Worm (Caenorhabditis elegans) whole organism, L2 larva: ENCODE results near the gene nlp-5.

Experiments
- ama-1 ChIP-seq: fragments of 150-350 bp; optimal IDR thresholded peaks from 2 replicates; lab custom pipeline; 2018; ENCODE audit warnings: inconsistent platforms
- elt-1 ChIP-seq: fragments of 150-350 bp; optimal IDR thresholded peaks from 2 replicates; lab custom pipeline; 2014; ENCODE audit warnings: missing biosample characterization, missing genetic modification characterization
- gmeb-1 ChIP-seq: fragments of 150-350 bp; optimal IDR thresholded peaks from 2 replicates; lab custom pipeline; 2014; ENCODE audit warnings: missing biosample characterization, missing genetic modification characterization
- ztf-11 ChIP-seq: sonication (generic microtip); optimal IDR thresholded peaks from 2 replicates; lab custom pipeline; 2017; ENCODE audit warnings: missing biosample characterization, missing genetic modification characterization

ce11 chrII:8266559-8266958 lies 28.3 kb downstream of the nlp-5 start:
- TF ChIP-seq gmeb-1 (tag; lab: Kevin White, UChicago) (no peak), ztf-11 (no peak), elt-1 (tag; lab: Kevin White, UChicago) (no peak), ama-1 (lab: Kevin White, UChicago) (no peak)
